Worm (Caenorhabditis elegans): ENCODE measurements around the gene prp-19.

Gene prp-19

ce11 chrIII:5172470-5172869 is 625 bp upstream of the prp-19 start, which contains the start of gene K10D2.5:
TSS of gene K10D2.5 (plus strand) at chrIII:5172720.
- peak; percentile 87 for TF ChIP-seq unc-42 (tag; optimal IDR thresholded peaks at IDR 0.05)
- TF ChIP-seq ceh-2 (tag; optimal IDR thresholded peaks at IDR 0.05): peak; percentile 99
- TF ChIP-seq pha-4 (tag; optimal IDR thresholded peaks at IDR 0.05): no peak
- TF ChIP-seq syd-9 (tag; optimal IDR thresholded peaks at IDR 0.05): peak; percentile 82
- peak; percentile 79 for TF ChIP-seq unc-3 (GFP tag; conservative IDR thresholded peaks at IDR 0.05)
- peak; percentile 45 for TF ChIP-seq unc-3 (tag; optimal IDR thresholded peaks at IDR 0.05)
- TF ChIP-seq dmd-4 (tag; optimal IDR thresholded peaks at IDR 0.05; ENCODE audit: borderline replicate concordance): peak; percentile 87
- peak; percentile 91 for TF ChIP-seq elt-4 (tag; optimal IDR thresholded peaks at IDR 0.05)
- TF ChIP-seq odd-2 (tag; optimal IDR thresholded peaks at IDR 0.05): no peak
- TF ChIP-seq F13H6.1 (tag; optimal IDR thresholded peaks at IDR 0.05): peak; percentile 91
- TF ChIP-seq npax-4 (tag; optimal IDR thresholded peaks at IDR 0.05): no peak
- no peak for TF ChIP-seq T23F11.4 (GFP tag; optimal IDR thresholded peaks at IDR 0.05)
- TF ChIP-seq ceh-14 (tag; optimal IDR thresholded peaks at IDR 0.05): peak; percentile 95
- TF ChIP-seq pat-9 (tag; optimal IDR thresholded peaks at IDR 0.05): peak; percentile 15
- TF ChIP-seq ama-1 (optimal IDR thresholded peaks at IDR 0.05): no peak
- TF ChIP-seq ceh-24 (tag; optimal IDR thresholded peaks at IDR 0.05): no peak
- peak; percentile 100 for TF ChIP-seq C08G9.2 (tag; optimal IDR thresholded peaks at IDR 0.05)
- peak; percentile 84 for TF ChIP-seq elt-2 (tag; optimal IDR thresholded peaks at IDR 0.05)
- peak; percentile 78 for TF ChIP-seq unc-86 (tag; optimal IDR thresholded peaks at IDR 0.05)
- peak; percentile 95 for TF ChIP-seq ceh-18 (tag; optimal IDR thresholded peaks at IDR 0.05)
- no peak for TF ChIP-seq K09A11.1 (tag; optimal IDR thresholded peaks at IDR 0.05; ENCODE audit: insufficient read depth)
- no peak for TF ChIP-seq C38D4.7 (GFP tag; optimal IDR thresholded peaks at IDR 0.05)
- peak; percentile 89 for TF ChIP-seq hlh-6 (tag; optimal IDR thresholded peaks at IDR 0.05)
- no peak for TF ChIP-seq che-1 (tag; optimal IDR thresholded peaks at IDR 0.05)
- peak; percentile 100 for TF ChIP-seq ets-4 (tag; optimal IDR thresholded peaks at IDR 0.05)
- TF ChIP-seq ztf-16 (tag; optimal IDR thresholded peaks at IDR 0.05): peak; percentile 92
- peak; percentile 95 for TF ChIP-seq hlh-8 (tag; optimal IDR thresholded peaks at IDR 0.05)
- TF ChIP-seq fkh-6 (tag; optimal IDR thresholded peaks at IDR 0.05): peak; percentile 85
- TF ChIP-seq unc-55 (GFP tag; optimal IDR thresholded peaks at IDR 0.05): no peak
- TF ChIP-seq gmeb-2 (tag; optimal IDR thresholded peaks at IDR 0.05): peak; percentile 55
- TF ChIP-seq sdc-2 (tag; optimal IDR thresholded peaks at IDR 0.05): peak; percentile 79
- TF ChIP-seq sox-2 (GFP tag; IDR thresholded peaks at IDR 0.05): peak; percentile 23
- TF ChIP-seq K02D7.2 (tag; optimal IDR thresholded peaks at IDR 0.05): peak; percentile 60
- TF ChIP-seq ceh-6 (GFP tag; optimal IDR thresholded peaks at IDR 0.05): peak; percentile 45
- TF ChIP-seq ceh-30 (tag; optimal IDR thresholded peaks at IDR 0.05): no peak
- TF ChIP-seq fax-1 (tag; optimal IDR thresholded peaks at IDR 0.05): peak; percentile 93
- peak; percentile 99 for TF ChIP-seq tbx-2 (tag; optimal IDR thresholded peaks at IDR 0.05)
- TF ChIP-seq pqm-1 (tag; optimal IDR thresholded peaks at IDR 0.05): peak; percentile 94
- peak; percentile 23 for TF ChIP-seq hlh-30 (tag; optimal IDR thresholded peaks at IDR 0.05; ENCODE audit: insufficient read depth)
- TF ChIP-seq fkh-10 (GFP tag; optimal IDR thresholded peaks at IDR 0.05): no peak
- TF ChIP-seq pax-1 (tag; optimal IDR thresholded peaks at IDR 0.05): peak; percentile 49
- TF ChIP-seq eyg-1 (tag; optimal IDR thresholded peaks at IDR 0.05): peak; percentile 89
- TF ChIP-seq ceh-45 (GFP tag; IDR thresholded peaks at IDR 0.05): 0 out of 2 replicates have a peak, but pooled peaks have one; percentile 16
- peak; percentile 98 for TF ChIP-seq mec-3 (tag; optimal IDR thresholded peaks at IDR 0.05; ENCODE audit: borderline replicate concordance)
- TF ChIP-seq dve-1 (tag; optimal IDR thresholded peaks at IDR 0.05): peak; percentile 69
- peak; percentile 39 for TF ChIP-seq ceh-48 (tag; optimal IDR thresholded peaks at IDR 0.05)
- peak; percentile 41 for TF ChIP-seq ceh-19 (GFP tag; optimal IDR thresholded peaks at IDR 0.05)
- no peak for TF ChIP-seq ceh-22 (tag; optimal IDR thresholded peaks at IDR 0.05)
- peak; percentile 80 for TF ChIP-seq ahr-1 (tag; optimal IDR thresholded peaks at IDR 0.05)
- TF ChIP-seq pha-2 (tag; optimal IDR thresholded peaks at IDR 0.05): no peak
- TF ChIP-seq nfya-1 (tag; optimal IDR thresholded peaks at IDR 0.05): peak; percentile 78
- peak; percentile 25 for TF ChIP-seq nhr-232 (tag; optimal IDR thresholded peaks at IDR 0.05)
- no peak for TF ChIP-seq ttx-3 (tag; optimal IDR thresholded peaks at IDR 0.05)

Data from whole organism, late embryonic.